Fruit fly (Drosophila melanogaster): Measurements from ENCODE around the gene MED7.

The MED7 gene

DNA sequence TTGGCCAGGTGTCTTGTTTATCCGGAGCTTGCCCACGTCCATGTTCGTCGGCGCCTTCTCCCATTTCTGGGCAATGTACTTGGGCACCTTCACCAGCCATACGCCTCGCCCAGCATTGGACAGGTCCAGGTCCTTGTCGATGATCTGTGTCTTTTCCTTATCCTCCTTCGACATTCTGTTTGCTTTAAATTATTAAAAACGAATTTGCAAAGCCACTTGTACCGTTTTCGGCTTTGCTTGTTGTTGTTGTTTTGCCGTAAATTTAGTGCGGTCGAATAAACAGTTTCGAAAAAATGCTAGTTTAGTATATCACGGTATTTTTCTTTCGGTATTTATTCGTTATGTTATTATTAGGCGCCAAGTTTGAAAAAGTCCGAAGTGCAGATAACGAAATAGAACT is 6.7 kb upstream of the MED7 start, which contains the start of gene TfIIFbeta:
TfIIFbeta (minus strand) TSS at position 279 of the 400 bp plus-strand sequence.
- TF ChIP-seq Dp (GFP tag; optimal IDR thresholded peaks at IDR 0.05): peak; percentile 87
- 0 out of 3 replicates have a peak, but pooled peaks have one; percentile 13 for TF ChIP-seq Dbx (GFP tag; IDR thresholded peaks at IDR 0.05)
- peak; percentile 62 for TF ChIP-seq CG9797 (GFP tag; optimal IDR thresholded peaks at IDR 0.05)
- TF ChIP-seq MBD-R2 (GFP tag; IDR thresholded peaks at IDR 0.05): peak; percentile 67
- peak; percentile 50 for TF ChIP-seq pzg (GFP tag; optimal IDR thresholded peaks at IDR 0.05)
- no peak for TF ChIP-seq CG6791 (GFP tag; IDR thresholded peaks at IDR 0.05; ENCODE audit: partially characterized antibody)
- peak; percentile 62 for TF ChIP-seq CG4617 (GFP tag; optimal IDR thresholded peaks at IDR 0.05; ENCODE audit: borderline replicate concordance)
- TF ChIP-seq CG10267 (tag; optimal IDR thresholded peaks at IDR 0.05): peak; percentile 7
- TF ChIP-seq CG4360 (GFP tag; IDR thresholded peaks at IDR 0.05): peak; percentile 97
- peak; percentile 22 for TF ChIP-seq trem (tag; optimal IDR thresholded peaks at IDR 0.05)
- peak; percentile 85 for TF ChIP-seq gfzf (GFP tag; optimal IDR thresholded peaks at IDR 0.05)
- TF ChIP-seq BEAF-32 (GFP tag; optimal IDR thresholded peaks at IDR 0.05): peak; percentile 16
- no peak for TF ChIP-seq CG10959 (GFP tag; IDR thresholded peaks at IDR 0.05)
- TF ChIP-seq MESR4 (GFP tag; optimal IDR thresholded peaks at IDR 0.05): peak; percentile 62
- peak; percentile 90 for TF ChIP-seq E2f2 (GFP tag; IDR thresholded peaks at IDR 0.05)
- TF ChIP-seq CG34376 (GFP tag; optimal IDR thresholded peaks at IDR 0.05): no peak

DNA sequence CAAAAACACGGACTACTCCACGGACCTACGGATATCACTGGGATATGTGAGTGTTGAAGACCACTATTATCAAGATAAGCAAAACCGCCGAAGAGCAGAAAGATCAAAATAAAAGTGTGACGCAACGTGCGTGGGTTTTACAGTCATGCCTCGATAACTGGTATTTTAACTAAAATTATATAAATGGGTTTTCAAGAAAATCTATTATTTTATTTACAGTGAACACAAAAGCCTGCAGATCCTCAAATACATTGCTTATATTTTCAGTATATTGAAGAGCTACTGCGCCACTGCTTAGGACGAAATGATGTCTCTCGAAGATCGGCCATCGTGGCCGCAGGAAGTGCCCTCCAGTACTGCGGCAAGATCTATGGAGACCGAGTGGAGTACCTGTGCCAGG is 1.1 kb upstream of the MED7 start:
- no peak for TF ChIP-seq lola (GFP tag; optimal IDR thresholded peaks at IDR 0.05)
- no peak for TF ChIP-seq org-1 (GFP tag; optimal IDR thresholded peaks at IDR 0.05)
- TF ChIP-seq Nf-YA (GFP tag; IDR thresholded peaks at IDR 0.05): no peak
- TF ChIP-seq da (GFP tag; optimal IDR thresholded peaks at IDR 0.05): no peak
- no peak for TF ChIP-seq CG3726 (GFP tag; IDR thresholded peaks at IDR 0.05)
- peak; percentile 8; the same call in 1 of the 2 replicates for TF ChIP-seq Xrp1 (GFP tag; IDR thresholded peaks at IDR 0.05)
- TF ChIP-seq Pdp1 (GFP tag; optimal IDR thresholded peaks at IDR 0.05): peak; percentile 3 to 94
- TF ChIP-seq CG33213 (GFP tag; optimal IDR thresholded peaks at IDR 0.05): no peak
- TF ChIP-seq hbn (GFP tag; IDR thresholded peaks at IDR 0.05; ENCODE audit: partially characterized antibody): no peak
- TF ChIP-seq tx (GFP tag; optimal IDR thresholded peaks at IDR 0.05): no peak
- no peak for TF ChIP-seq Dref (GFP tag; IDR thresholded peaks at IDR 0.05)
- no peak for TF ChIP-seq Fer2 (tag; optimal IDR thresholded peaks at IDR 0.05)
- no peak for TF ChIP-seq Elba2 (GFP tag; optimal IDR thresholded peaks at IDR 0.05)
- no peak for TF ChIP-seq pnt (GFP tag; optimal IDR thresholded peaks at IDR 0.05)
- TF ChIP-seq CG13624 (GFP tag; optimal IDR thresholded peaks at IDR 0.05): peak; percentile 35
- no peak for TF ChIP-seq zf30C (GFP tag; optimal IDR thresholded peaks at IDR 0.05)
- no peak for TF ChIP-seq ind (GFP tag; optimal IDR thresholded peaks at IDR 0.05)
- TF ChIP-seq Hr78 (GFP tag; optimal IDR thresholded peaks at IDR 0.05): no peak
- no peak for TF ChIP-seq HLH3B (GFP tag; IDR thresholded peaks at IDR 0.05)
- TF ChIP-seq CHES-1-like (GFP tag; optimal IDR thresholded peaks at IDR 0.05): no peak
- no peak for TF ChIP-seq CG31224 (GFP tag; IDR thresholded peaks at IDR 0.05)
- no peak for TF ChIP-seq D19B (GFP tag; optimal IDR thresholded peaks at IDR 0.05)
- no peak for TF ChIP-seq Camta (GFP tag; optimal IDR thresholded peaks at IDR 0.05)
- no peak for TF ChIP-seq sob (GFP tag; IDR thresholded peaks at IDR 0.05)
- no peak for TF ChIP-seq pan (optimal IDR thresholded peaks at IDR 0.05)
- peak in 1 of 2 experiments; percentile 29 for TF ChIP-seq pan (GFP tag; optimal IDR thresholded peaks at IDR 0.05 in 1 of 2, IDR thresholded peaks at IDR 0.05 in 1 of 2)
- TF ChIP-seq Mad (GFP tag; optimal IDR thresholded peaks at IDR 0.05): no peak
- no peak for TF ChIP-seq Dip3 (GFP tag; optimal IDR thresholded peaks at IDR 0.05)
- no peak for TF ChIP-seq Fer3 (tag; optimal IDR thresholded peaks at IDR 0.05)
- no peak for TF ChIP-seq CG10321 (GFP tag; IDR thresholded peaks at IDR 0.05)
- no peak for TF ChIP-seq CG7372 (GFP tag; IDR thresholded peaks at IDR 0.05)
- no peak for TF ChIP-seq CG15601 (tag; optimal IDR thresholded peaks at IDR 0.05)
- TF ChIP-seq slbo (GFP tag; IDR thresholded peaks at IDR 0.05): peak; percentile 57
- TF ChIP-seq phol (tag; optimal IDR thresholded peaks at IDR 0.05): no peak
- no peak for TF ChIP-seq CG15011 (GFP tag; optimal IDR thresholded peaks at IDR 0.05)

All from whole organism, embryonic.